Fruit fly (Drosophila melanogaster) whole organism, prepupa: ENCODE results near the gene nbs.

Source experiments
- Blimp-1 ChIP-seq: fragments of 200-800 bp; sonication (Bioruptor generic); optimal IDR thresholded peaks from 3 replicates; lab custom pipeline; 2017; ENCODE audit warnings: missing biosample characterization, missing genetic modification characterization, mild to moderate bottlenecking, moderate library complexity, missing genetic modification reagents
- CG10631 ChIP-seq: fragments of 200-800 bp; sonication (Bioruptor generic); optimal IDR thresholded peaks from 2 replicates; lab custom pipeline; 2016; ENCODE audit warnings: missing biosample characterization, missing genetic modification characterization
- CG10669 ChIP-seq: fragments of 200-800 bp; sonication (Bioruptor generic); optimal IDR thresholded peaks from 3 replicates; lab custom pipeline; 2018; ENCODE audit warnings: missing biosample characterization, mild to moderate bottlenecking, missing genetic modification characterization, moderate library complexity
- CG11294 ChIP-seq: fragments of 200-800 bp; sonication (Bioruptor generic); IDR thresholded peaks from 2 replicates; pipeline ENCODE4 v1.3.6; 2022; ENCODE audit warnings: missing biosample characterization, missing genetic modification characterization
- CG11762 ChIP-seq: fragments of 200-800 bp; sonication (Bioruptor generic); optimal IDR thresholded peaks from 3 replicates; lab custom pipeline; 2016; ENCODE audit warnings: missing biosample characterization, missing genetic modification characterization; ENCODE audit not compliant: insufficient read depth
- CG15336 ChIP-seq: fragments of 200-800 bp; sonication (Bioruptor generic); IDR thresholded peaks from 2 replicates; pipeline ENCODE4 v1.3.6; 2022; ENCODE audit warnings: missing biosample characterization, missing genetic modification characterization
- CG1621 ChIP-seq: fragments of 200-800 bp; sonication (Bioruptor generic); optimal IDR thresholded peaks from 3 replicates; lab custom pipeline; 2018; ENCODE audit warnings: missing biosample characterization, mild to moderate bottlenecking, missing genetic modification characterization
- CG16779 ChIP-seq: fragments of 200-800 bp; sonication (Bioruptor generic); optimal IDR thresholded peaks from 3 replicates; lab custom pipeline; 2017; ENCODE audit warnings: missing biosample characterization, mild to moderate bottlenecking, missing genetic modification characterization
- CG31627 ChIP-seq: fragments of 200-800 bp; sonication (Bioruptor generic); optimal IDR thresholded peaks from 3 replicates; lab custom pipeline; 2016; ENCODE audit warnings: missing biosample characterization, missing genetic modification characterization
- CG32006 ChIP-seq: fragments of 200-800 bp; sonication (Bioruptor generic); optimal IDR thresholded peaks from 3 replicates; lab custom pipeline; 2017; ENCODE audit warnings: missing biosample characterization, mild to moderate bottlenecking, missing genetic modification characterization
- CG34406 ChIP-seq: fragments of 200-800 bp; sonication (Bioruptor generic); optimal IDR thresholded peaks from 3 replicates; lab custom pipeline; 2016; ENCODE audit warnings: missing biosample characterization, missing genetic modification characterization
- CG3919 ChIP-seq: fragments of 200-800 bp; sonication (Bioruptor generic); optimal IDR thresholded peaks from 3 replicates; lab custom pipeline; 2016; ENCODE audit warnings: missing biosample characterization, missing genetic modification characterization
- CG4318 ChIP-seq: fragments of 200-800 bp; sonication (Bioruptor generic); optimal IDR thresholded peaks from 3 replicates; lab custom pipeline; 2017; ENCODE audit warnings: missing biosample characterization, mild to moderate bottlenecking, missing genetic modification characterization
- CG6163 ChIP-seq: fragments of 200-800 bp; sonication (Bioruptor generic); IDR thresholded peaks from 3 replicates; pipeline ENCODE4 v1.3.6; 2022; ENCODE audit warnings: missing biosample characterization, missing genetic modification characterization
- CG6276 ChIP-seq: fragments of 200-800 bp; sonication (Bioruptor generic); optimal IDR thresholded peaks from 2 replicates; lab custom pipeline; 2017; ENCODE audit warnings: missing biosample characterization, mild to moderate bottlenecking, missing genetic modification characterization
- CG6808 ChIP-seq: fragments of 200-800 bp; sonication (Bioruptor generic); optimal IDR thresholded peaks from 3 replicates; lab custom pipeline; 2017; ENCODE audit warnings: missing biosample characterization, missing genetic modification characterization, mild to moderate bottlenecking, moderate library complexity, missing genetic modification reagents
- CG6854 ChIP-seq: fragments of 200-800 bp; sonication (Bioruptor generic); optimal IDR thresholded peaks from 2 replicates; lab custom pipeline; 2017; ENCODE audit warnings: missing biosample characterization, mild to moderate bottlenecking, missing genetic modification characterization
- CG7368 ChIP-seq: fragments of 200-800 bp; sonication (Bioruptor generic); optimal IDR thresholded peaks from 3 replicates; lab custom pipeline; 2016; ENCODE audit warnings: missing biosample characterization, missing genetic modification characterization
- CG9139 ChIP-seq: fragments of 200-800 bp; sonication (Bioruptor generic); optimal IDR thresholded peaks from 3 replicates; lab custom pipeline; 2017; ENCODE audit warnings: missing biosample characterization, mild to moderate bottlenecking, missing genetic modification characterization
- Eip75B ChIP-seq: fragments of 200-800 bp; sonication (Bioruptor generic); optimal IDR thresholded peaks from 3 replicates; lab custom pipeline; 2016; ENCODE audit warnings: missing biosample characterization, missing genetic modification characterization
- Eip78C ChIP-seq: fragments of 200-800 bp; sonication (Bioruptor generic); peaks from one replicate; lab custom pipeline; 2016; ENCODE audit warnings: missing biosample characterization, missing genetic modification characterization
- Ets96B ChIP-seq: fragments of 200-800 bp; optimal IDR thresholded peaks from 2 replicates; lab custom pipeline; 2019; ENCODE audit warnings: missing biosample characterization, mild to moderate bottlenecking, missing genetic modification characterization, moderate library complexity
- Gug ChIP-seq: fragments of 200-800 bp; sonication (Bioruptor generic); IDR thresholded peaks from 2 replicates; pipeline ENCODE4 v1.3.6; 2022; ENCODE audit warnings: missing biosample characterization, missing genetic modification characterization
- Hr38 ChIP-seq: sonication (Bioruptor generic); optimal IDR thresholded peaks from 2 replicates; lab custom pipeline; 2016; ENCODE audit warnings: missing biosample characterization, missing genetic modification characterization
- Hr39 ChIP-seq: fragments of 200-800 bp; sonication (Bioruptor generic); optimal IDR thresholded peaks from 2 replicates; lab custom pipeline; 2016; ENCODE audit warnings: missing biosample characterization, missing genetic modification characterization
- Hr4 ChIP-seq: fragments of 200-800 bp; sonication (Bioruptor generic); optimal IDR thresholded peaks from 3 replicates; lab custom pipeline; 2016; ENCODE audit warnings: missing biosample characterization, missing genetic modification characterization
- Lpt ChIP-seq: fragments of 200-800 bp; sonication (Bioruptor generic); optimal IDR thresholded peaks from 3 replicates; lab custom pipeline; 2016; ENCODE audit warnings: missing biosample characterization, missing genetic modification characterization
- Met ChIP-seq: fragments of 200-800 bp; sonication (Bioruptor generic); optimal IDR thresholded peaks from 3 replicates; lab custom pipeline; 2016; ENCODE audit warnings: missing biosample characterization, missing genetic modification characterization
- Smox ChIP-seq: fragments of 200-800 bp; sonication (Bioruptor generic); optimal IDR thresholded peaks from 3 replicates; lab custom pipeline; 2016; ENCODE audit warnings: missing biosample characterization, missing genetic modification characterization
- Sox14 ChIP-seq: fragments of 200-800 bp; sonication (Bioruptor generic); optimal IDR thresholded peaks from 3 replicates; lab custom pipeline; 2016; ENCODE audit warnings: missing biosample characterization, missing genetic modification characterization
- achi ChIP-seq: fragments of 200-800 bp; sonication (Bioruptor generic); optimal IDR thresholded peaks from 3 replicates; lab custom pipeline; 2016; ENCODE audit warnings: missing biosample characterization, missing genetic modification characterization
- acj6 ChIP-seq: fragments of 200-800 bp; sonication (Bioruptor generic); optimal IDR thresholded peaks from 3 replicates; lab custom pipeline; 2016; ENCODE audit warnings: missing biosample characterization, missing genetic modification characterization
- dac ChIP-seq: fragments of 200-800 bp; sonication (Bioruptor generic); optimal IDR thresholded peaks from 2 replicates; lab custom pipeline; 2017; ENCODE audit warnings: missing biosample characterization, mild to moderate bottlenecking, missing genetic modification characterization
- dsx ChIP-seq: fragments of 200-800 bp; optimal IDR thresholded peaks from 3 replicates; lab custom pipeline; 2019; ENCODE audit warnings: missing biosample characterization, mild to moderate bottlenecking, missing genetic modification characterization, moderate library complexity; ENCODE audit not compliant: poor library complexity, severe bottlenecking
- eg ChIP-seq: fragments of 200-800 bp; sonication (Bioruptor generic); IDR thresholded peaks from 3 replicates; pipeline ENCODE4 v1.3.6; 2022; ENCODE audit warnings: missing biosample characterization, missing genetic modification characterization
- esn ChIP-seq: fragments of 200-800 bp; sonication (Bioruptor generic); optimal IDR thresholded peaks from 2 replicates; lab custom pipeline; 2016; ENCODE audit warnings: missing biosample characterization, mild to moderate bottlenecking, missing genetic modification characterization, moderate library complexity
- fd59A ChIP-seq: fragments of 200-800 bp; sonication (Bioruptor generic); optimal IDR thresholded peaks from 2 replicates; lab custom pipeline; 2017; ENCODE audit warnings: missing biosample characterization, mild to moderate bottlenecking, missing genetic modification characterization, missing genetic modification reagents
- fd85E ChIP-seq: fragments of 200-800 bp; sonication (Bioruptor generic); optimal IDR thresholded peaks from 3 replicates; lab custom pipeline; 2016; ENCODE audit warnings: missing biosample characterization, missing genetic modification characterization
- fkh ChIP-seq: fragments of 200-800 bp; sonication (Bioruptor generic); optimal IDR thresholded peaks from 3 replicates; lab custom pipeline; 2017; ENCODE audit warnings: missing biosample characterization, mild to moderate bottlenecking, missing genetic modification characterization, moderate library complexity
- lz ChIP-seq: fragments of 200-800 bp; sonication (Bioruptor generic); optimal IDR thresholded peaks from 3 replicates; lab custom pipeline; 2016; ENCODE audit warnings: missing biosample characterization, missing genetic modification characterization
- spab ChIP-seq: fragments of 200-800 bp; sonication (Bioruptor generic); optimal IDR thresholded peaks from 2 replicates; lab custom pipeline; 2017; ENCODE audit warnings: missing biosample characterization, mild to moderate bottlenecking, missing genetic modification characterization, missing genetic modification reagents
- ss ChIP-seq, 2 experiments: fragments of 200-800 bp; sonication (Bioruptor generic); optimal IDR thresholded peaks; 2 replicates in 1 of 2; 3 replicates in 1 of 2; lab custom pipeline; 2017 to 2018; ENCODE audit warnings: mild to moderate bottlenecking in 2 of 2, missing biosample characterization in 2 of 2, missing genetic modification characterization in 2 of 2, moderate library complexity in 1 of 2
- svp ChIP-seq: fragments of 200-800 bp; sonication (Bioruptor generic); peaks from one replicate; lab custom pipeline; 2016; ENCODE audit warnings: missing biosample characterization, missing genetic modification characterization
- vri ChIP-seq: fragments of 200-800 bp; sonication (Bioruptor generic); optimal IDR thresholded peaks from 3 replicates; lab custom pipeline; 2016; ENCODE audit warnings: missing biosample characterization, mild to moderate bottlenecking, missing genetic modification characterization

nbs gene

DNA sequence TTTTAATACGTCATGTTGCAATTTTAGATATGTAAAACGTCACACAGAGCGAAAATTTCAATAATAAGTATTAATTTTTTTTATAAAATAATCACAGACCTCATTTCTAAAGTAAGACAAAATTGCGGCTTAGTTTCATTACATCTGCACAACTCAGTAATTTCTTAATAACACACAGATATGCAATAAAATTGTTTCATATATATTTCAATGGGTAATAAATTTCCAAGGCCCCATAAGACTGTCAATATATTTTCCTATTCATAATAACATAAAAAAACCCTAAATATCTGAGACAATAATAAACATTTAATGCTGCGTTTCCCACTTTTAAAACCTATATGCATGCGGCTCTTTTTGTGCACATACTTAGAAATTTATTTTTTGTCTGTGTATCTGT is 27.3 kb downstream of the nbs start (continued):
- TF ChIP-seq Eip75B (peak; percentile 21), dsx (peak; percentile 12), CG10669 (GFP tag; lab: Kevin White, UChicago) (no peak), Gug (0 out of 2 replicates have a peak, but pooled peaks have one; percentile 23), ss (GFP tag; optimal IDR thresholded peaks at IDR 0.05; lab: Kevin White, UChicago) (no peak), CG15336 (peak; percentile 34), Ets96B (tag; lab: Kevin White, UChicago) (peak; percentile 21), acj6 (GFP tag; lab: Kevin White, UChicago) (peak; percentile 47), vri (GFP tag; lab: Kevin White, UChicago) (no peak), CG34406 (GFP tag; lab: Kevin White, UChicago) (peak; percentile 33), fd59A (GFP tag; lab: Kevin White, UChicago) (no peak), CG10631 (GFP tag; lab: Kevin White, UChicago) (peak; percentile 47), Blimp-1 (no peak), Met (GFP tag; lab: Kevin White, UChicago) (peak; percentile 54), CG32006 (peak; percentile 72), esn (peak; percentile 59), achi (GFP tag; lab: Kevin White, UChicago) (peak; percentile 48), spab (GFP tag; lab: Kevin White, UChicago) (peak; percentile 20), Hr38 (GFP tag; lab: Kevin White, UChicago) (no peak), svp (GFP tag; lab: Kevin White, UChicago) (peak; percentile 75)

DNA sequence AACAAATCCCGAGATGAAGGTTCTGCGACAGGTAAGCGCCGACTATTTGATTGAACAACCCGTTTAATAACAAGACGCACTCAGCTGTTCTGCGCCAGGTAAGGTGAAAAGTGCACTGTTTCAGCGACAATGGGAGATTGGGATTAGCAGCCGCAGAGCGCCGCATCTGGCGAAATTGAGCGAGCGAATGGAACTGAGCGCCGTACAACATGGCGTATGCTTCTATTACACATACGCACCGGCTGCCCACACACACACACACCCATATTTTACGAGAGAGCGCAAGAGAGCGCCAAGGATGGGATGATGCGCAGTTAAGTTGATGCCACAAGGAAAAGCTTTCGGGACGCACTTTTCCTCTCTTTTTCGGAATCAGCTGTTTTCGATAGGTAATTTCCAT is 27.8 kb downstream of the nbs start:
- peak; percentile 21 for TF ChIP-seq CG6854
- no peak for TF ChIP-seq esn
- TF ChIP-seq CG6808 (GFP tag; lab: Kevin White, UChicago), result peak; percentile 29
- no peak for TF ChIP-seq Gug
- no peak for TF ChIP-seq CG7368 (GFP tag; lab: Kevin White, UChicago)
- TF ChIP-seq eg (GFP tag; lab: Robert Waterston, UW), result peak; percentile 7; the same call in 1 of the 3 replicates
- TF ChIP-seq, all 60 proteins: peak for 3

- no peak for TF ChIP-seq Met (GFP tag; lab: Kevin White, UChicago)
- TF ChIP-seq fkh (GFP tag; lab: Kevin White, UChicago), result no peak
- TF ChIP-seq CG3919 (GFP tag; lab: Kevin White, UChicago), result no peak
- no peak for TF ChIP-seq Lpt (GFP tag; lab: Kevin White, UChicago)
- TF ChIP-seq CG16779 (tag; lab: Kevin White, UChicago), result no peak
- TF ChIP-seq achi (GFP tag; lab: Kevin White, UChicago), result no peak
- TF ChIP-seq fd85E (GFP tag; lab: Kevin White, UChicago), result no peak
- TF ChIP-seq CG4318, result no peak
- TF ChIP-seq, all 60 proteins: peak for 0
Measured at dm6 chr3L:9694867-9695236, 28.1 kb downstream of the nbs start.

- TF ChIP-seq Met (GFP tag; lab: Kevin White, UChicago), result no peak
- no peak for TF ChIP-seq CG9139 (GFP tag; lab: Kevin White, UChicago)
- TF ChIP-seq fd59A (GFP tag; lab: Kevin White, UChicago), result no peak
- TF ChIP-seq Eip78C (GFP tag; lab: Kevin White, UChicago), result peak; percentile 0
- TF ChIP-seq eg (GFP tag; lab: Robert Waterston, UW), result no peak
- no peak for TF ChIP-seq CG11762 (GFP tag; lab: Kevin White, UChicago)
- TF ChIP-seq CG1621 (tag; lab: Kevin White, UChicago), result no peak
- no peak for TF ChIP-seq Sox14 (GFP tag; lab: Kevin White, UChicago)
- no peak for TF ChIP-seq dac (GFP tag; lab: Kevin White, UChicago)
- no peak for TF ChIP-seq ss (GFP tag; optimal IDR thresholded peaks at IDR 0.05; lab: Kevin White, UChicago)
- no peak for TF ChIP-seq CG31627 (GFP tag; lab: Kevin White, UChicago)
- no peak for TF ChIP-seq lz (GFP tag; lab: Kevin White, UChicago)
- TF ChIP-seq Hr4 (GFP tag; lab: Kevin White, UChicago), result no peak
- no peak for TF ChIP-seq Smox (GFP tag; lab: Kevin White, UChicago)
- TF ChIP-seq CG16779 (tag; lab: Kevin White, UChicago), result no peak
- TF ChIP-seq Hr39 (GFP tag; lab: Kevin White, UChicago), result no peak
- 0 out of 3 replicates have a peak, but pooled peaks have one; percentile 45 for TF ChIP-seq CG6163 (GFP tag; lab: Robert Waterston, UW)
- peak; percentile 32 for TF ChIP-seq CG6854
- TF ChIP-seq CG11294 (GFP tag; lab: Robert Waterston, UW), result no peak
- TF ChIP-seq CG6276 (GFP tag; lab: Kevin White, UChicago), result no peak
- peak; percentile 42; the same call in 1 of the 2 replicates for TF ChIP-seq CG15336
- peak; percentile 65 for TF ChIP-seq svp (GFP tag; lab: Kevin White, UChicago)
Measured at dm6 chr3L:9694169-9694866, 28.7 kb downstream of the nbs start.
